Worm (Caenorhabditis elegans) whole organism, midembryonic: ENCODE data around the gene gck-2.

Experiments
- T22C8.4 ChIP-seq: fragments of 200-800 bp; sonication (Bioruptor generic); IDR thresholded peaks from 2 replicates; pipeline ENCODE4 v1.3.6; 2022; ENCODE audit warnings: missing genetic modification characterization, missing compliant biosample characterization
- klf-2 ChIP-seq: fragments of 200-800 bp; sonication (Bioruptor generic); conservative IDR thresholded peaks from 2 replicates; pipeline ENCODE4 v1.3.6; 2022; ENCODE audit warnings: missing genetic modification reagents, missing genetic modification characterization, missing compliant biosample characterization

- TF ChIP-seq T22C8.4 (GFP tag; lab: Robert Waterston, UW) = no peak
- TF ChIP-seq klf-2 (GFP tag; lab: Robert Waterston, UW) = no peak
Measured at ce11 chrV:6801850-6802249, 9.4 kb upstream of the gck-2 start, which contains the start of gene dmsr-10.
